Worm (Caenorhabditis elegans) whole organism, L1 larva: ENCODE results near the gene B0035.21.

Experiments used
- ceh-82 ChIP-seq, 3 experiments: fragments of 150-350 bp in 1 of 3; sonication (generic microtip) in 2 of 3; optimal IDR thresholded peaks; 2 replicates each; lab custom pipeline; 2014 to 2017; ENCODE audit warnings: missing biosample characterization in 3 of 3, missing genetic modification characterization in 3 of 3
- grh-1 ChIP-seq: fragments of 200-800 bp; sonication (Bioruptor generic); IDR thresholded peaks from 2 replicates; pipeline ENCODE4 v1.3.6; 2022; ENCODE audit warnings: missing genetic modification reagents, missing genetic modification characterization, missing compliant biosample characterization
- lin-39 ChIP-seq: fragments of 150-350 bp; optimal IDR thresholded peaks from 2 replicates; lab custom pipeline; 2014; ENCODE audit warnings: missing biosample characterization, missing genetic modification reagents, missing genetic modification characterization
- mep-1 ChIP-seq: fragments of 150-350 bp; optimal IDR thresholded peaks from 2 replicates; lab custom pipeline; 2014; ENCODE audit warnings: missing biosample characterization, missing genetic modification characterization
- nhr-237 ChIP-seq: fragments of 150-350 bp; optimal IDR thresholded peaks from 2 replicates; lab custom pipeline; 2014; ENCODE audit warnings: missing biosample characterization, missing genetic modification characterization
- pag-3 ChIP-seq: sonication (generic microtip); optimal IDR thresholded peaks from 2 replicates; lab custom pipeline; 2017; ENCODE audit warnings: missing genetic modification characterization, mild to moderate bottlenecking, missing compliant biosample characterization, antibody characterized with exemption, borderline replicate concordance; ENCODE audit not compliant: insufficient read depth
- sox-4 ChIP-seq: sonication (generic microtip); optimal IDR thresholded peaks from 2 replicates; lab custom pipeline; 2016; ENCODE audit warnings: missing genetic modification characterization, missing compliant biosample characterization
- unc-62 ChIP-seq: fragments of 150-350 bp; optimal IDR thresholded peaks from 2 replicates; lab custom pipeline; 2014; ENCODE audit warnings: missing biosample characterization, missing genetic modification reagents, missing genetic modification characterization

ce11 chrIV:11326939-11327565, at the start of gene B0035.21:
- TF ChIP-seq sox-4 (tag; lab: Kevin White, UChicago) (no peak), mep-1 (no peak), lin-39 (tag; lab: Kevin White, UChicago) (no peak), pag-3 (tag; lab: Kevin White, UChicago) (no peak), unc-62 (no peak), nhr-237 (no peak), ceh-82 (tag; optimal IDR thresholded peaks at IDR 0.05; lab: Kevin White, UChicago) (no peak), grh-1 (GFP tag; lab: Robert Waterston, UW) (no peak)
